Fruit fly (Drosophila melanogaster): ENCODE data around the gene Ugt37C2.

DNA sequence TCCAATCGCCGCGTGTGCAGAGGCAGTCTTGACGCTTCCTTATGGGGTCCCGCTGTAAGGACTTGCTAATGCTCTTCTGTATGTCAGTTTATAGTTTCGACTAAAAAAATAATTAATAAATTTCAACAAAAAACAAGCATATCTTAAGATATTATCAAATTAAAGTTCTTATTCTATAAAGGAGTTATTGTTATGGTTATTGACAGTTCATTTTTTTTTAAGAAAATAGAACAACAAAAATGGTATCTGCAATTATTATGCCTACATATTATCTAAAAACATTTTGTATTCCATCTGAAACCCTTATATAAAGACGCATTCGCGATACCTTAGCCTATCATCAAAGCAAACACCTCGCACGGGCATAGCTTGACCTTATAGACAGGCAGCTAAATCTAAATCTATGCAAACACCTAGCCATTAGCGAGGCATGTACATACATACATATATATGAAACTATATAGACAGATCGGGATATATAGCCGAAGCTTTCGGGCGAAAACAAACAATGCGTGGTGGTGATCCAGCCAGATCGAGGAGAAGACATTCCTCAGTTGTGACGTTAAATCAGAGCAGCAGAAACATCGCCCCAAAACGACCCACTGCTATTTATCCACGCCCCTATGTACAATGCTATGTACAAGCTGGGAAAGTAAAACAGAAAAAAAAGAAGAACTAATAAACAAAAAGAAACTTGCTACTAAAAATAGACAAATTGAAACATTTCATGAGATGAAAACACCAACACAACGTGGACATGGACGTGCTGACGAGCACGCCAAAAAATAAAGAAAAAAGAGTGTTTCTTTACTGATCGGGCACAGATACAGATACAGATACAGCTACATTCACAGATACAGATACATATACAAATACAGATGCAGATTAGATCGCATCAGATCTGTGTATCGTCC lies 33.2 kb upstream of the Ugt37C2 start, which contains the start of gene ppk17:
- TF ChIP-seq Hr39 (GFP tag; optimal IDR thresholded peaks at IDR 0.05) (no peak), CG1621 (tag; optimal IDR thresholded peaks at IDR 0.05) (no peak), achi (GFP tag; optimal IDR thresholded peaks at IDR 0.05) (no peak), CG11294 (GFP tag; IDR thresholded peaks at IDR 0.05) (no peak), cyc (GFP tag; optimal IDR thresholded peaks at IDR 0.05) (no peak), CG32006 (GFP tag; optimal IDR thresholded peaks at IDR 0.05) (no peak), CG4318 (GFP tag; optimal IDR thresholded peaks at IDR 0.05) (no peak), svp (GFP tag) (no peak), Lpt (GFP tag; optimal IDR thresholded peaks at IDR 0.05) (no peak), CG16779 (tag; optimal IDR thresholded peaks at IDR 0.05) (no peak), Eip75B (GFP tag; optimal IDR thresholded peaks at IDR 0.05) (no peak)
